2 fruit fly cellular contexts compared by ENCODE assay signal in the genomic region with DNA sequence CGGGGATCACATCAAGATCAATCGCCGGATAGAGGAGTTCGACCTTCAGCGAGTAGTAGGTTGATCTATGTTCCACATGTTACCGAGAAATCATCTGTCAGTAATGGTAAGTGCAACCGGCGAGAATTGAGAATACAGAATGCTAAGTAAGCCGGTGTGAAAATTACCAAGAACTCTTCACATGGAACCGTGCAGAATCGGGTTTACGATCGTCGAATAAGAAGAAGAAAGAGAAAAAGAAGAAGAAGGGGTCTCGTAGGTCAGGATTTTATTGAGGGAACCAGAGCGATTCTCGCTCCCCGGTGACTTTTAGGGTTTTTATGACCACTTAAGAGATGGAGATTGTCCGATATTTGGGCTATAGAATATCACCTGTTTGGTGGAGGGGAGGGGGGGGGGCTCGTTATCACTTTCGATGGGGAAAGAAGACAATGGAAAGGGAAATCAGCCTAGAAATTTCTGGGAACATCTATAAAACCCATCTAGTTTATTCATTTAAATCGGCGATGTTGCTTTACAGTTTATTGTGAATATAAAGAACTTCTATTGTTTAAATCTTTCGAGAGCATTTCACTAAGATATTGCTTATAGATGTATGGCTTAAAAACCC.
TF ChIP-seq lines count a peak whose summit lies in the region.

No protein-coding gene starts in this region.

- TF ChIP-seq CTCF in whole organism, embryonic (GFP tag; optimal IDR thresholded peaks at IDR 0.05; lab: Kevin White, UChicago): no peak

TF ChIP-seq in whole organism, embryonic, 481 proteins besides CTCF, POLR2A, EP300 and RAD21 (continues in another document):
- TF ChIP-seq kni (GFP tag; optimal IDR thresholded peaks at IDR 0.05; lab: Kevin White, UChicago) (peak; percentile 35), CG6765 (GFP tag; optimal IDR thresholded peaks at IDR 0.05; lab: Kevin White, UChicago) (no peak), Atf-2 (GFP tag; optimal IDR thresholded peaks at IDR 0.05; lab: Kevin White, UChicago) (no peak), CG6791 (GFP tag; IDR thresholded peaks at IDR 0.05; lab: Robert Waterston, UW; ENCODE audit: partially characterized antibody) (peak; percentile 11; the same call in 1 of the 3 replicates), ara (GFP tag; IDR thresholded peaks at IDR 0.05; lab: Robert Waterston, UW) (no peak), TFAM (GFP tag; optimal IDR thresholded peaks at IDR 0.05; lab: Kevin White, UChicago) (no peak), repo (GFP tag; optimal IDR thresholded peaks at IDR 0.05; lab: Kevin White, UChicago) (no peak), CG8388 (GFP tag; optimal IDR thresholded peaks at IDR 0.05; lab: Kevin White, UChicago) (no peak), Blimp-1 (GFP tag; optimal IDR thresholded peaks at IDR 0.05; lab: Kevin White, UChicago) (peak; percentile 97), ssp (GFP tag; IDR thresholded peaks at IDR 0.05; lab: Robert Waterston, UW) (no peak), bab2 (GFP tag; optimal IDR thresholded peaks at IDR 0.05; lab: Kevin White, UChicago) (no peak), CG34422 (GFP tag; IDR thresholded peaks at IDR 0.05; lab: Robert Waterston, UW) (no peak), chn (GFP tag; optimal IDR thresholded peaks at IDR 0.05; lab: Kevin White, UChicago) (no peak), CG8359 (GFP tag; optimal IDR thresholded peaks at IDR 0.05; lab: Kevin White, UChicago; ENCODE audit: borderline replicate concordance) (no peak), CG33557 (GFP tag; optimal IDR thresholded peaks at IDR 0.05; lab: Kevin White, UChicago) (peak; percentile 22), Rfx (GFP tag; IDR thresholded peaks at IDR 0.05; lab: Robert Waterston, UW) (no peak), CG3163 (GFP tag; optimal IDR thresholded peaks at IDR 0.05; lab: Kevin White, UChicago) (no peak), Pdp1 (GFP tag; optimal IDR thresholded peaks at IDR 0.05; lab: Kevin White, UChicago) (no peak), CG7745 (tag; optimal IDR thresholded peaks at IDR 0.05; lab: Kevin White, UChicago) (no peak), schlank (tag; optimal IDR thresholded peaks at IDR 0.05; lab: Kevin White, UChicago) (no peak), grn (GFP tag; optimal IDR thresholded peaks at IDR 0.05; lab: Kevin White, UChicago) (peak; percentile 26), CG9932 (GFP tag; IDR thresholded peaks at IDR 0.05; lab: Robert Waterston, UW) (no peak), ase (GFP tag; IDR thresholded peaks at IDR 0.05; lab: Robert Waterston, UW) (no peak), Mad (GFP tag; optimal IDR thresholded peaks at IDR 0.05; lab: Kevin White, UChicago) (no peak), CG30431 (GFP tag; optimal IDR thresholded peaks at IDR 0.05; lab: Kevin White, UChicago) (no peak), CG7963 (GFP tag; IDR thresholded peaks at IDR 0.05; lab: Robert Waterston, UW; ENCODE audit: partially characterized antibody) (no peak), Nf-YA (GFP tag; IDR thresholded peaks at IDR 0.05; lab: Robert Waterston, UW) (no peak), CG4707 (GFP tag; optimal IDR thresholded peaks at IDR 0.05; lab: Kevin White, UChicago) (no peak), Ptx1 (GFP tag; IDR thresholded peaks at IDR 0.05; lab: Robert Waterston, UW) (no peak), CG15479 (GFP tag; optimal IDR thresholded peaks at IDR 0.05; lab: Kevin White, UChicago) (no peak), caup (GFP tag; optimal IDR thresholded peaks at IDR 0.05; lab: Kevin White, UChicago; ENCODE audit: severe bottlenecking) (no peak), CG2889 (GFP tag; IDR thresholded peaks at IDR 0.05; lab: Robert Waterston, UW) (no peak), GATAe (GFP tag; conservative IDR thresholded peaks at IDR 0.05; lab: Robert Waterston, UW) (no peak), rib (GFP tag; IDR thresholded peaks at IDR 0.05; lab: Robert Waterston, UW) (no peak), az2 (GFP tag; optimal IDR thresholded peaks at IDR 0.05; lab: Kevin White, UChicago) (no peak), Eip74EF (GFP tag; optimal IDR thresholded peaks at IDR 0.05; lab: Kevin White, UChicago) (no peak), CG32767 (GFP tag; IDR thresholded peaks at IDR 0.05; lab: Robert Waterston, UW) (no peak), ken (GFP tag; IDR thresholded peaks at IDR 0.05; lab: Robert Waterston, UW) (no peak), CG7786 (GFP tag; optimal IDR thresholded peaks at IDR 0.05; lab: Kevin White, UChicago) (no peak), H15 (GFP tag; IDR thresholded peaks at IDR 0.05; lab: Robert Waterston, UW) (no peak), jigr1 (GFP tag; IDR thresholded peaks at IDR 0.05; lab: Robert Waterston, UW) (no peak), CG17385 (GFP tag; optimal IDR thresholded peaks at IDR 0.05; lab: Kevin White, UChicago) (peak; percentile 76), Optix (GFP tag; IDR thresholded peaks at IDR 0.05; lab: Robert Waterston, UW) (no peak)

TF ChIP-seq in whole organism, prepupa, 60 proteins besides CTCF, POLR2A, EP300 and RAD21:
- TF ChIP-seq eg (GFP tag; IDR thresholded peaks at IDR 0.05; lab: Robert Waterston, UW): no peak
- TF ChIP-seq svp (GFP tag; lab: Kevin White, UChicago): peak; percentile 47
